Fruit fly (Drosophila melanogaster) whole organism, adult: Measurements from ENCODE around the gene CadN.

Experiments
- CG12768 ChIP-seq: fragments of 200-800 bp; sonication (Bioruptor generic); optimal IDR thresholded peaks from 2 replicates; lab custom pipeline; 2017; ENCODE audit warnings: missing biosample characterization, missing genetic modification characterization, mild to moderate bottlenecking, moderate library complexity, missing genetic modification reagents
- CG14711 ChIP-seq: fragments of 200-800 bp; sonication (Bioruptor generic); optimal IDR thresholded peaks from 2 replicates; lab custom pipeline; 2018; ENCODE audit warnings: missing biosample characterization, mild to moderate bottlenecking, missing genetic modification characterization, moderate library complexity
- CG1620 ChIP-seq: fragments of 200-800 bp; sonication (Bioruptor generic); optimal IDR thresholded peaks from 2 replicates; lab custom pipeline; 2016; ENCODE audit warnings: missing biosample characterization, missing genetic modification characterization
- CG33017 ChIP-seq: fragments of 200-800 bp; sonication (Bioruptor generic); optimal IDR thresholded peaks from 2 replicates; lab custom pipeline; 2018; ENCODE audit warnings: missing biosample characterization, mild to moderate bottlenecking, missing genetic modification characterization, moderate library complexity
- CG5204 ChIP-seq: fragments of 200-800 bp; sonication (Bioruptor generic); optimal IDR thresholded peaks from 2 replicates; lab custom pipeline; 2016; ENCODE audit warnings: missing biosample characterization, missing genetic modification characterization
- CG7045 ChIP-seq: fragments of 200-800 bp; sonication (Bioruptor generic); optimal IDR thresholded peaks from 2 replicates; lab custom pipeline; 2017; ENCODE audit warnings: missing biosample characterization, mild to moderate bottlenecking, missing genetic modification characterization
- CG7101 ChIP-seq: fragments of 200-800 bp; sonication (Bioruptor generic); optimal IDR thresholded peaks from 2 replicates; lab custom pipeline; 2018; ENCODE audit warnings: missing biosample characterization, mild to moderate bottlenecking, missing genetic modification characterization, moderate library complexity
- Crg-1 ChIP-seq: fragments of 200-800 bp; sonication (Bioruptor generic); optimal IDR thresholded peaks from 2 replicates; lab custom pipeline; 2016; ENCODE audit warnings: missing biosample characterization, missing genetic modification characterization
- Hr96 ChIP-seq: fragments of 200-800 bp; sonication (Bioruptor generic); optimal IDR thresholded peaks from 2 replicates; lab custom pipeline; 2016; ENCODE audit warnings: missing biosample characterization, missing genetic modification characterization
- Mnt ChIP-seq: fragments of 200-800 bp; sonication (Bioruptor generic); optimal IDR thresholded peaks from 2 replicates; lab custom pipeline; 2016; ENCODE audit warnings: missing biosample characterization, mild to moderate bottlenecking, missing genetic modification characterization
- bab1 ChIP-seq: fragments of 200-800 bp; sonication (Bioruptor generic); optimal IDR thresholded peaks from 3 replicates; lab custom pipeline; 2019; ENCODE audit warnings: missing biosample characterization, mild to moderate bottlenecking, missing genetic modification characterization, moderate library complexity
- cic ChIP-seq: fragments of 200-800 bp; sonication (Bioruptor generic); optimal IDR thresholded peaks from 2 replicates; lab custom pipeline; 2017; ENCODE audit warnings: missing biosample characterization, mild to moderate bottlenecking, missing genetic modification characterization, moderate library complexity
- cnc ChIP-seq, 2 experiments: fragments of >200 bp; optimal IDR thresholded peaks; 2 replicates each; lab custom pipeline; 2017
- kay ChIP-seq: fragments of 200-800 bp; sonication (Bioruptor generic); peaks from one replicate; lab custom pipeline; 2016; ENCODE audit warnings: missing biosample characterization, missing genetic modification characterization, borderline replicate concordance
- ovo ChIP-seq: fragments of 200-800 bp; sonication (Bioruptor generic); optimal IDR thresholded peaks from 2 replicates; lab custom pipeline; 2016; ENCODE audit warnings: missing biosample characterization, missing genetic modification characterization
- tj ChIP-seq: fragments of 200-800 bp; sonication (Bioruptor generic); optimal IDR thresholded peaks from 3 replicates; lab custom pipeline; 2017; ENCODE audit warnings: missing biosample characterization, mild to moderate bottlenecking, missing genetic modification characterization, moderate library complexity
- toe ChIP-seq: fragments of 200-800 bp; sonication (Bioruptor generic); optimal IDR thresholded peaks from 2 replicates; lab custom pipeline; 2016; ENCODE audit warnings: missing biosample characterization, missing genetic modification characterization

Gene CadN

DNA sequence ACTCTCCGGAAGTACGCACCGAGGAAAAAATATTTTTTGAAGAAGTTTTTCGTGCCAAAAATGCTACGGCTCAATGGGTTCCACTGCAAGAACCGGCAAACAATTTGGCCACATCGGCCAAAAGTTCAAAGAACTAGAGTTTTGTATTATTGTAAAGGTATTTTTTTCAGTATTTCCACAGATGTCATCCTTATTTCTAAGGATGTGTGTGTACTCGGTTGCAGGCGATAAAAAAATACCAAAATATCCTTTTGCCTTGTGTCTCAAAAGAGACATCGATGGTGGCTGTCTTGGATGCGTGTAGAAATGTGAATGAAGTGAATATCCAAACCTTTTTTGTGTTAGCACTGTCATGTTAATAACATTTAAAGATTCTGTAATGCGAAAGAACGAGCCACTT is 175.0 kb downstream of the CadN start:
- TF ChIP-seq CG7101 (tag; lab: Kevin White, UChicago), result no peak
- no peak for TF ChIP-seq CG14711
- no peak for TF ChIP-seq ovo (GFP tag; lab: Kevin White, UChicago)
- TF ChIP-seq CG7045, result no peak
- TF ChIP-seq CG1620, result no peak
- TF ChIP-seq bab1 (GFP tag; lab: Kevin White, UChicago), result no peak
- no peak for TF ChIP-seq Crg-1 (GFP tag; lab: Kevin White, UChicago)
- TF ChIP-seq Hr96 (GFP tag; lab: Kevin White, UChicago), result no peak
- TF ChIP-seq CG5204 (GFP tag; lab: Kevin White, UChicago), result no peak
- no peak for TF ChIP-seq cnc (optimal IDR thresholded peaks at IDR 0.05; lab: Kevin White, UChicago)
- TF ChIP-seq toe, result no peak
- no peak for TF ChIP-seq cic (GFP tag; lab: Kevin White, UChicago)
- TF ChIP-seq CG12768 (GFP tag; lab: Kevin White, UChicago), result no peak
- no peak for TF ChIP-seq tj (GFP tag; lab: Kevin White, UChicago)
- no peak for TF ChIP-seq CG33017 (tag; lab: Kevin White, UChicago)
- no peak for TF ChIP-seq kay (GFP tag; lab: Kevin White, UChicago)
- no peak for TF ChIP-seq Mnt (GFP tag; lab: Kevin White, UChicago)
